Worm (Caenorhabditis elegans) whole organism, L1 larva: Measurements from ENCODE around the gene F22E5.7.

ENCODE experiments used
- C16A3.4 ChIP-seq: fragments of 150-350 bp; optimal IDR thresholded peaks from 2 replicates; lab custom pipeline; 2014; ENCODE audit warnings: missing biosample characterization, missing genetic modification characterization
- C34B4.2 ChIP-seq: sonication (generic microtip); optimal IDR thresholded peaks from 2 replicates; lab custom pipeline; 2017; ENCODE audit warnings: mild to moderate bottlenecking, missing genetic modification characterization, missing compliant biosample characterization
- F16B12.6 ChIP-seq: fragments of 150-350 bp; optimal IDR thresholded peaks from 2 replicates; lab custom pipeline; 2014; ENCODE audit warnings: missing biosample characterization, missing genetic modification characterization
- Y116A8C.19 ChIP-seq: sonication (generic microtip); optimal IDR thresholded peaks from 2 replicates; lab custom pipeline; 2016; ENCODE audit warnings: missing compliant biosample characterization, missing genetic modification characterization, borderline replicate concordance
- aha-1 ChIP-seq: fragments of 150-350 bp; optimal IDR thresholded peaks from 2 replicates; lab custom pipeline; 2014; ENCODE audit warnings: missing biosample characterization, missing genetic modification characterization
- aly-2 ChIP-seq: fragments of 150-350 bp; optimal IDR thresholded peaks from 2 replicates; lab custom pipeline; 2014; ENCODE audit warnings: missing biosample characterization, missing genetic modification characterization
- ceh-8 ChIP-seq: fragments of 200-800 bp; sonication (Bioruptor generic); optimal IDR thresholded peaks from 2 replicates; lab custom pipeline; 2018; ENCODE audit warnings: mild to moderate bottlenecking, missing genetic modification characterization, moderate library complexity, missing compliant biosample characterization
- ceh-82 ChIP-seq, 3 experiments: fragments of 150-350 bp in 1 of 3; sonication (generic microtip) in 2 of 3; optimal IDR thresholded peaks; 2 replicates each; lab custom pipeline; 2014 to 2017; ENCODE audit warnings: missing biosample characterization in 3 of 3, missing genetic modification characterization in 3 of 3
- ceh-88 ChIP-seq: fragments of 200-800 bp; sonication (Bioruptor generic); IDR thresholded peaks from 2 replicates; pipeline ENCODE4 v1.3.6; 2022; ENCODE audit warnings: missing genetic modification characterization, missing compliant biosample characterization
- ceh-90 ChIP-seq: sonication (generic microtip); optimal IDR thresholded peaks from 2 replicates; lab custom pipeline; 2016; ENCODE audit warnings: missing genetic modification characterization, missing compliant biosample characterization
- dpl-1 ChIP-seq, 3 experiments: fragments of 150-350 bp in 2 of 3; sonication (generic microtip) in 1 of 3; optimal IDR thresholded peaks; 2 replicates each; lab custom pipeline; 2014 to 2017; ENCODE audit warnings: missing biosample characterization in 3 of 3, missing genetic modification characterization in 3 of 3, missing genetic modification reagents in 3 of 3
- dsc-1 ChIP-seq: sonication (generic microtip); optimal IDR thresholded peaks from 2 replicates; lab custom pipeline; 2016; ENCODE audit warnings: mild to moderate bottlenecking, missing genetic modification characterization, missing compliant biosample characterization
- efl-1 ChIP-seq, 4 experiments: fragments of 150-350 bp; optimal IDR thresholded peaks in 3 of 4; peaks in 1 of 4; 1 replicate in 1 of 4; 2 replicates in 3 of 4; lab custom pipeline; 2014; ENCODE audit warnings: missing biosample characterization in 2 of 4, missing genetic modification characterization in 2 of 4, missing genetic modification reagents in 2 of 4
- egl-13 ChIP-seq: sonication (generic microtip); optimal IDR thresholded peaks from 2 replicates; lab custom pipeline; 2016; ENCODE audit warnings: missing genotype, missing genetic modification reagents, missing genetic modification characterization, missing compliant biosample characterization
- egl-27 ChIP-seq, 2 experiments: fragments of 150-350 bp in 1 of 2; sonication (generic microtip); optimal IDR thresholded peaks; 3 replicates each; lab custom pipeline; 2017 to 2018; ENCODE audit warnings: missing biosample characterization in 2 of 2, missing genetic modification characterization in 2 of 2, missing genetic modification reagents in 2 of 2
- elt-2 ChIP-seq: sonication (generic microtip); optimal IDR thresholded peaks from 2 replicates; lab custom pipeline; 2016; ENCODE audit warnings: missing genetic modification characterization, mild to moderate bottlenecking, inconsistent platforms, missing compliant biosample characterization, missing genetic modification reagents
- elt-3 ChIP-seq, 6 experiments: fragments of 150-350 bp in 1 of 6; sonication (generic microtip); optimal IDR thresholded peaks; 2 replicates each; lab custom pipeline; 2017 to 2018; ENCODE audit warnings: missing biosample characterization in 6 of 6, missing genetic modification characterization in 6 of 6, inconsistent platforms in 1 of 6
- fkh-10 ChIP-seq: sonication (generic microtip); optimal IDR thresholded peaks from 2 replicates; lab custom pipeline; 2017; ENCODE audit warnings: missing biosample characterization, missing genetic modification reagents, missing genetic modification characterization
- fkh-4 ChIP-seq: sonication (generic microtip); optimal IDR thresholded peaks from 2 replicates; lab custom pipeline; 2016; ENCODE audit warnings: missing compliant biosample characterization, missing genetic modification characterization, borderline replicate concordance
- fos-1 ChIP-seq: fragments of 150-350 bp; optimal IDR thresholded peaks from 2 replicates; lab custom pipeline; 2014; ENCODE audit warnings: missing biosample characterization, missing genetic modification characterization
- grh-1 ChIP-seq: fragments of 200-800 bp; sonication (Bioruptor generic); IDR thresholded peaks from 2 replicates; pipeline ENCODE4 v1.3.6; 2022; ENCODE audit warnings: missing genetic modification reagents, missing genetic modification characterization, missing compliant biosample characterization
- hlh-4 ChIP-seq: sonication (generic microtip); optimal IDR thresholded peaks from 2 replicates; lab custom pipeline; 2016; ENCODE audit warnings: mild to moderate bottlenecking, missing genetic modification characterization, missing compliant biosample characterization
- hpl-2 ChIP-seq: fragments of 150-350 bp; optimal IDR thresholded peaks from 2 replicates; lab custom pipeline; 2014; ENCODE audit warnings: missing biosample characterization, missing genetic modification reagents, missing genetic modification characterization
- irx-1 ChIP-seq: sonication (generic microtip); optimal IDR thresholded peaks from 2 replicates; lab custom pipeline; 2016; ENCODE audit warnings: missing genetic modification characterization, missing compliant biosample characterization
- isw-1 ChIP-seq: fragments of 200-800 bp; sonication (Bioruptor generic); IDR thresholded peaks from 2 replicates; pipeline ENCODE4 v1.3.6; 2022; ENCODE audit warnings: missing genetic modification characterization, missing compliant biosample characterization
- jun-1 ChIP-seq: fragments of 150-350 bp; optimal IDR thresholded peaks from 2 replicates; lab custom pipeline; 2014; ENCODE audit warnings: missing biosample characterization, missing genetic modification reagents, missing genetic modification characterization
- lin-35 ChIP-seq, 2 experiments: fragments of 150-350 bp; optimal IDR thresholded peaks; 2 replicates each; lab custom pipeline; 2014; ENCODE audit warnings: missing biosample characterization in 2 of 2, missing genetic modification characterization in 2 of 2, missing genetic modification reagents in 2 of 2
- lin-39 ChIP-seq: fragments of 150-350 bp; optimal IDR thresholded peaks from 2 replicates; lab custom pipeline; 2014; ENCODE audit warnings: missing biosample characterization, missing genetic modification reagents, missing genetic modification characterization
- lir-3 ChIP-seq: sonication (generic microtip); optimal IDR thresholded peaks from 2 replicates; lab custom pipeline; 2016; ENCODE audit warnings: mild to moderate bottlenecking, missing genetic modification characterization, moderate library complexity, missing compliant biosample characterization; ENCODE audit not compliant: poor library complexity
- mab-9 ChIP-seq: fragments of 200-800 bp; sonication (Bioruptor generic); IDR thresholded peaks from 2 replicates; pipeline ENCODE4 v1.3.6; 2022; ENCODE audit warnings: missing genetic modification reagents, missing genetic modification characterization, missing compliant biosample characterization
- nhr-11 ChIP-seq: fragments of 150-350 bp; optimal IDR thresholded peaks from 2 replicates; lab custom pipeline; 2014; ENCODE audit warnings: missing biosample characterization, missing genetic modification characterization
- nhr-237 ChIP-seq: fragments of 150-350 bp; optimal IDR thresholded peaks from 2 replicates; lab custom pipeline; 2014; ENCODE audit warnings: missing biosample characterization, missing genetic modification characterization
- nhr-71 ChIP-seq: sonication (generic microtip); optimal IDR thresholded peaks from 2 replicates; lab custom pipeline; 2016; ENCODE audit warnings: mild to moderate bottlenecking, missing genetic modification characterization, moderate library complexity, missing compliant biosample characterization
- nhr-76 ChIP-seq: sonication (generic microtip); optimal IDR thresholded peaks from 2 replicates; lab custom pipeline; 2017; ENCODE audit warnings: missing biosample characterization, missing genetic modification characterization
- nhr-84 ChIP-seq: sonication (generic microtip); optimal IDR thresholded peaks from 2 replicates; lab custom pipeline; 2017; ENCODE audit warnings: missing biosample characterization, missing genetic modification characterization
- nhr-90 ChIP-seq: sonication (generic microtip); optimal IDR thresholded peaks from 2 replicates; lab custom pipeline; 2016; ENCODE audit warnings: mild to moderate bottlenecking, missing genetic modification characterization, missing compliant biosample characterization; ENCODE audit not compliant: poor library complexity
- pag-3 ChIP-seq: sonication (generic microtip); optimal IDR thresholded peaks from 2 replicates; lab custom pipeline; 2017; ENCODE audit warnings: missing genetic modification characterization, mild to moderate bottlenecking, missing compliant biosample characterization, antibody characterized with exemption, borderline replicate concordance; ENCODE audit not compliant: insufficient read depth
- snu-23 ChIP-seq: sonication (generic microtip); optimal IDR thresholded peaks from 2 replicates; lab custom pipeline; 2016; ENCODE audit warnings: missing genetic modification characterization, missing compliant biosample characterization
- sox-4 ChIP-seq: sonication (generic microtip); optimal IDR thresholded peaks from 2 replicates; lab custom pipeline; 2016; ENCODE audit warnings: missing genetic modification characterization, missing compliant biosample characterization
- tlp-1 ChIP-seq: fragments of 150-350 bp; optimal IDR thresholded peaks from 2 replicates; lab custom pipeline; 2014; ENCODE audit warnings: missing biosample characterization, missing genetic modification characterization
- unc-130 ChIP-seq: fragments of 150-350 bp; optimal IDR thresholded peaks from 2 replicates; lab custom pipeline; 2017; ENCODE audit warnings: missing biosample characterization, missing genetic modification characterization, inconsistent platforms
- unc-30 ChIP-seq: sonication (generic microtip); optimal IDR thresholded peaks from 2 replicates; lab custom pipeline; 2017; ENCODE audit warnings: missing biosample characterization, missing genetic modification characterization
- unc-62 ChIP-seq: fragments of 150-350 bp; optimal IDR thresholded peaks from 2 replicates; lab custom pipeline; 2014; ENCODE audit warnings: missing biosample characterization, missing genetic modification reagents, missing genetic modification characterization
- unc-86 ChIP-seq: sonication (generic microtip); optimal IDR thresholded peaks from 2 replicates; lab custom pipeline; 2016; ENCODE audit warnings: missing genetic modification characterization, missing compliant biosample characterization
- xbp-1 ChIP-seq: sonication (generic microtip); optimal IDR thresholded peaks from 2 replicates; lab custom pipeline; 2016; ENCODE audit warnings: missing genetic modification characterization, missing compliant biosample characterization
- zip-4 ChIP-seq: fragments of 200-800 bp; sonication (Bioruptor generic); optimal IDR thresholded peaks from 2 replicates; lab custom pipeline; 2018; ENCODE audit warnings: mild to moderate bottlenecking, missing genetic modification characterization, moderate library complexity, missing compliant biosample characterization
- ztf-11 ChIP-seq, 2 experiments: sonication (generic microtip); optimal IDR thresholded peaks; 2 replicates each; lab custom pipeline; 2016 to 2017; ENCODE audit warnings: missing genetic modification characterization in 2 of 2, missing biosample characterization in 1 of 2, missing compliant biosample characterization in 1 of 2
- ztf-4 ChIP-seq: fragments of 150-350 bp; optimal IDR thresholded peaks from 2 replicates; lab custom pipeline; 2014; ENCODE audit warnings: missing biosample characterization, missing genetic modification characterization

F22E5.7 gene

DNA sequence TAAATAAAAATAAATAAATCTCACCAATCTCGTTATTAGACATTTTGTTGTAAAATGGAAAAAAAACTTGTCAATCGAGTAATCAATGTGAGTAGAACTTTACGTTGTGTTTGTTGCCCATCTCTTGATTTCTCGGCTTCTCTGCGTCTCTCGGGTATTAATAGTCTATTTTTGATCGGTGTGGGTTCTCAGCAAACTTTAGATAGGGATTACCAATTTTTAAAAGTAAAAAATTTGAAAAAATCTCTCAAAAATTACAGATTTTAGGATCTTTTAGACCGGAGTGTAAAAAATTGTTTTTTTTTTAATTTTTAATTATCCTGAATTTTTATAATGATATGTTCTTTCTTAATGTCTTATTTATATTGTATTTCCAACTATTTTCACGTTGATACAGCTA is 4.5 kb upstream of the F22E5.7 start, which contains the start of gene F22E5.21:
F22E5.21 (minus strand) TSS at position 101 of the 400 bp plus-strand sequence.
- TF ChIP-seq unc-86 (tag; lab: Kevin White, UChicago) = no peak
- no peak for TF ChIP-seq elt-3 (tag; optimal IDR thresholded peaks at IDR 0.05; lab: Kevin White, UChicago)
- TF ChIP-seq hlh-4 (tag; lab: Kevin White, UChicago) = no peak
- TF ChIP-seq ceh-90 (tag; lab: Kevin White, UChicago) = no peak
- TF ChIP-seq pag-3 (tag; lab: Kevin White, UChicago) = no peak
- TF ChIP-seq fkh-4 = no peak
- TF ChIP-seq unc-62 (GFP tag; lab: Kevin White, UChicago) = no peak
- no peak for TF ChIP-seq ztf-11 (tag; optimal IDR thresholded peaks at IDR 0.05; lab: Kevin White, UChicago)
- no peak for TF ChIP-seq lir-3 (tag; lab: Kevin White, UChicago)
- no peak for TF ChIP-seq Y116A8C.19 (tag; lab: Kevin White, UChicago)
- no peak for TF ChIP-seq xbp-1 (tag; lab: Kevin White, UChicago)
- TF ChIP-seq nhr-11 (tag; lab: Kevin White, UChicago) = no peak
- TF ChIP-seq zip-4 (GFP tag; lab: Kevin White, UChicago) = no peak
- TF ChIP-seq unc-130 (tag; lab: Kevin White, UChicago) = no peak
- TF ChIP-seq aha-1 (tag; lab: Kevin White, UChicago) = no peak

DNA sequence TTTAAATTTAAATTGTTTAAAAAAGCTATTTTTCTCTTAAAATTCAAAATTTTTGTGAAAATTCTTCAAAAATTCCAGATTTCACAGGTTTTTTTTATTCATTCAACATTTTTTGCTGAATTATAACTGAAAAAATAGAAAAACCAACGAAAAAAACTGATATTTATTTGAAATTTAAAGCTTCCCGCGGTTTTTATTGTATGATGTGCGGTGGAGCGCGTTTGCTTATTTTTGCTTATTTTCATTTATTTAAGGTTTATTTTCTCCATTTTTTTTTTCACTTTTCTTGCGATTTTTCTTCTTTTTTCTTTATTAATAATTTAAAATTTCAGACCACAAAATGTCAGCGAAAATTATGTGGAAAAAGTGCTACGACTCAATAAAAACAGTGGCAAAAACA is 3.8 kb upstream of the F22E5.7 start, which contains the start of gene F22E5.9:
F22E5.9 (plus strand) TSS at position 327 of the 400 bp plus-strand sequence.
- TF ChIP-seq ceh-8 (GFP tag; lab: Kevin White, UChicago) = no peak
- TF ChIP-seq efl-1 (optimal IDR thresholded peaks at IDR 0.05; lab: Kevin White, UChicago) = peak; percentile 91 to 97
- TF ChIP-seq efl-1 (GFP tag; optimal IDR thresholded peaks at IDR 0.05 in 1 of 2; lab: Kevin White, UChicago) = peak; percentile 91 to 99
- no peak for TF ChIP-seq lin-39 (tag; lab: Kevin White, UChicago)
- no peak for TF ChIP-seq ceh-88
- no peak for TF ChIP-seq nhr-90 (tag; lab: Kevin White, UChicago)
- no peak for TF ChIP-seq egl-13 (tag; lab: Kevin White, UChicago)
- peak; percentile 80 to 92 for TF ChIP-seq lin-35 (GFP tag; optimal IDR thresholded peaks at IDR 0.05; lab: Kevin White, UChicago)
- peak; percentile 4 for TF ChIP-seq irx-1 (tag; lab: Kevin White, UChicago)
- TF ChIP-seq jun-1 (tag; lab: Kevin White, UChicago) = no peak
- TF ChIP-seq C16A3.4 (tag; lab: Kevin White, UChicago) = peak; percentile 16
- TF ChIP-seq fkh-10 (GFP tag; lab: Kevin White, UChicago) = no peak
- TF ChIP-seq sox-4 (tag; lab: Kevin White, UChicago) = no peak
- TF ChIP-seq unc-30 (tag; lab: Kevin White, UChicago) = no peak
- TF ChIP-seq egl-27 (tag; optimal IDR thresholded peaks at IDR 0.05; lab: Kevin White, UChicago) = no peak
- TF ChIP-seq mab-9 = no peak
- TF ChIP-seq isw-1 = no peak
- no peak for TF ChIP-seq unc-62 (GFP tag; lab: Kevin White, UChicago)
- TF ChIP-seq nhr-71 = no peak
- no peak for TF ChIP-seq dsc-1 (tag; lab: Kevin White, UChicago)
- TF ChIP-seq unc-130 (tag; lab: Kevin White, UChicago) = no peak
- no peak for TF ChIP-seq grh-1 (GFP tag; lab: Robert Waterston, UW)
- TF ChIP-seq Y116A8C.19 (tag; lab: Kevin White, UChicago) = no peak
- no peak for TF ChIP-seq elt-2 (tag; lab: Kevin White, UChicago)
- TF ChIP-seq aly-2 (tag; lab: Kevin White, UChicago) = no peak
- no peak for TF ChIP-seq elt-3 (tag; optimal IDR thresholded peaks at IDR 0.05; lab: Kevin White, UChicago)
- TF ChIP-seq dpl-1 (GFP tag; optimal IDR thresholded peaks at IDR 0.05; lab: Kevin White, UChicago) = peak; percentile 81 to 91 (median 89)
- TF ChIP-seq snu-23 (GFP tag; lab: Kevin White, UChicago) = no peak
- no peak for TF ChIP-seq hpl-2
- TF ChIP-seq nhr-11 (tag; lab: Kevin White, UChicago) = no peak
- no peak for TF ChIP-seq tlp-1
- no peak for TF ChIP-seq C34B4.2 (tag; lab: Kevin White, UChicago)
- TF ChIP-seq F16B12.6 (tag; lab: Kevin White, UChicago) = no peak
- no peak for TF ChIP-seq ztf-4 (tag; lab: Kevin White, UChicago)
- TF ChIP-seq hlh-4 (tag; lab: Kevin White, UChicago) = no peak
- TF ChIP-seq lir-3 (tag; lab: Kevin White, UChicago) = no peak
- TF ChIP-seq ceh-82 (tag; optimal IDR thresholded peaks at IDR 0.05; lab: Kevin White, UChicago) = no peak
- no peak for TF ChIP-seq nhr-76
- no peak for TF ChIP-seq fos-1
- TF ChIP-seq nhr-237 (tag; lab: Kevin White, UChicago) = no peak
- TF ChIP-seq aha-1 (tag; lab: Kevin White, UChicago) = no peak
- no peak for TF ChIP-seq nhr-84 (tag; lab: Kevin White, UChicago)
